Worm (Caenorhabditis elegans): ENCODE measurements around the gene R07C12.1.
"Not testable (repeated sequence)": the region's sequence is repeated elsewhere in the genome, so short reads cannot be mapped to it uniquely, and the experiment has no call there.

Gene R07C12.1

DNA sequence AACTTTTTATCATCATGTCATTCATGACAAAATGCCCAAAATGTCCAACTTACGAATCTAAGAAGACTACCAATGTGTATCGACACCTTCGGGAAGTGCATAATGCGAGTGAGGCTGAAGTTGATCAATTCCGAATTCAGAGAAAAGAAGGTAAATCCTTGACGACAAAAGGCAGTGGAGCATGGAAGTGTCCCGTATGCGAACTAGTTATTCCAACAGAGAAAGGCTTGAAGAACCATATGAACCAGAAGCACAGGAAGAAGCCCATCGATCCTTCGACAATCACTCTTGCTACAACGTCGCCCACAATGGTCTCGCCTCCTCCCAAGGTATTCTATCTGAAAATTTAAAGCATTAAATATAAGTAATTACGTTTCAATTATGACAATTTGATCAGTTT, 33.8 kb downstream of the R07C12.1 start, which contains the start of gene K08D10.11:
Gene K08D10.11, minus strand, starts transcription at position 101 of the 400 bp plus-strand sequence.
- not testable (repeated sequence) for TF ChIP-seq lim-6, elt-4, fax-1 (tag; optimal IDR thresholded peaks at IDR 0.05)

DNA sequence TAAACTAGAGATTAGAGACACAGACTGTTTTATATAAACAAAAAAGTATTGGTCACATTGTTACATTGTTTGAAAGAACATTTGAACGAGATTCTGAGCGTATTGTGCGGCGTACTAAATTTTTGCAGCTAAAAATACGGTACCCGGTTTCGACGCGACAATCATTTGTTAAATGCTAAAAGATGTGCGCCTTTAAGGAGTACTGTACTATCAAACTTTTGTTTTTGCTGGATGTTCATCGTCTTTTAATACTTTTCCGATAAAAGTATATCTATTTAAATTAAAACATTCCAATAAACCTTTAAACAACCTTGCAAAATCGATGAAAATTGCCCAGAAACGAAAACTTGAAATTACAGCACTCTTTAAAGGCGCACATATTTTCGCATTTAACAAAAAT, 44.5 kb downstream of the R07C12.1 start, which contains the start of gene K06B9.6:
Gene K06B9.6, minus strand, starts transcription at position 101 of the 400 bp plus-strand sequence.
- not testable (repeated sequence) for TF ChIP-seq zip-5, ceh-18, lin-11 (tag; optimal IDR thresholded peaks at IDR 0.05)

DNA sequence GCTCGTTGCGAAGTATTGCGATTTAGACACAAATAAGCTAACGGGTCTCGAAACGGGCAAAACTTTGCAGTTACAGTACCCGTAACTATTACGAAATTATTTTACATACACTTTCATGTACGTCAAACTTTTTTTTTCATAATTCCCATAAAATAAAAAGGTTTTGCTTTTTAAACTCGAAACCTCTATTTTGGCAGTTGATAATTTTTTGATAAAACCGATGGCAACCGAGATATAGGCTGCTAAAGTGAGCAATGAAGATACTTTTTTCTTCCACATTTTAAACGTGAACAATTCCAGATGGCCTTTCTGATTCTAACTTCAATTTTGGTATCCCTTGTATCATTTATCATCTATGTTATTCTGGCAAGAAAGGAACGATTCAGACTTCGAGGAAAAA, 44.9 kb downstream of the R07C12.1 start, which contains the start of gene cyp-25A6:
Gene cyp-25A6, plus strand, starts transcription at position 301 of the 400 bp plus-strand sequence.
- not testable (repeated sequence) for TF ChIP-seq ceh-19 (GFP tag; optimal IDR thresholded peaks at IDR 0.05); unc-42 (tag; optimal IDR thresholded peaks at IDR 0.05); sdc-2 (tag; optimal IDR thresholded peaks at IDR 0.05)

Data from whole organism, late embryonic.